Worm (Caenorhabditis elegans): ENCODE data around the gene str-74.

Gene str-74

ce11 chrX:10277118-10277517 lies 36.3 kb upstream of the str-74 start:
- peak; percentile 39 for TF ChIP-seq nhr-28 (tag; optimal IDR thresholded peaks at IDR 0.05)
- no peak for TF ChIP-seq egl-27 (tag; optimal IDR thresholded peaks at IDR 0.05)

- no peak for TF ChIP-seq spr-1 (tag; optimal IDR thresholded peaks at IDR 0.05)
- no peak for TF ChIP-seq aly-2 (tag; optimal IDR thresholded peaks at IDR 0.05)
- TF ChIP-seq aha-1 (tag): peak; percentile 93
- no peak for TF ChIP-seq hlh-30 (tag; optimal IDR thresholded peaks at IDR 0.05; ENCODE audit: insufficient read depth)
- no peak for TF ChIP-seq skn-1 (tag; optimal IDR thresholded peaks at IDR 0.05)
Observed at ce11 chrX:10274470-10274869, 33.6 kb upstream of the str-74 start.

- TF ChIP-seq spr-3 (GFP tag; optimal IDR thresholded peaks at IDR 0.05): no peak
- no peak for TF ChIP-seq ama-1 (optimal IDR thresholded peaks at IDR 0.05)
- no peak for TF ChIP-seq unc-130 (GFP tag; optimal IDR thresholded peaks at IDR 0.05)
- no peak for TF ChIP-seq lsy-2 (tag; optimal IDR thresholded peaks at IDR 0.05)
- no peak for TF ChIP-seq skn-1 (tag; optimal IDR thresholded peaks at IDR 0.05)
- TF ChIP-seq ztf-7 (tag; optimal IDR thresholded peaks at IDR 0.05): no peak
- TF ChIP-seq php-3 (GFP tag; IDR thresholded peaks at IDR 0.05): no peak
- TF ChIP-seq R02D3.7 (tag; optimal IDR thresholded peaks at IDR 0.05): no peak
- no peak for TF ChIP-seq egl-27 (tag; optimal IDR thresholded peaks at IDR 0.05)
- no peak for TF ChIP-seq nhr-10 (tag; optimal IDR thresholded peaks at IDR 0.05)
- no peak for TF ChIP-seq nhr-111 (GFP tag; optimal IDR thresholded peaks at IDR 0.05)
- TF ChIP-seq gei-8 (GFP tag; optimal IDR thresholded peaks at IDR 0.05): no peak
- no peak for TF ChIP-seq nhr-6 (tag; optimal IDR thresholded peaks at IDR 0.05)
- no peak for TF ChIP-seq dmd-8 (GFP tag; IDR thresholded peaks at IDR 0.05)
- TF ChIP-seq daf-19 (GFP tag; conservative IDR thresholded peaks at IDR 0.05): no peak
- TF ChIP-seq zag-1 (tag; optimal IDR thresholded peaks at IDR 0.05): no peak
- TF ChIP-seq lin-38 (GFP tag; IDR thresholded peaks at IDR 0.05): no peak
- no peak for TF ChIP-seq daf-8 (GFP tag; IDR thresholded peaks at IDR 0.05)
- TF ChIP-seq nhr-77 (tag; optimal IDR thresholded peaks at IDR 0.05): no peak
- TF ChIP-seq hmg-1.1 (GFP tag; IDR thresholded peaks at IDR 0.05): no peak
Observed at ce11 chrX:10273392-10273791, 32.6 kb upstream of the str-74 start, which contains the start of gene F41E7.2. TSS of gene F41E7.2 (plus strand) at chrX:10273692.

ce11 chrX:10262299-10262698 lies 21.5 kb upstream of the str-74 start:
- TF ChIP-seq unc-62 (GFP tag; optimal IDR thresholded peaks at IDR 0.05 in 1 of 2) (peak in 1 of 2 experiments; percentile 93), unc-62 (tag; optimal IDR thresholded peaks at IDR 0.05) (no peak), mes-2 (tag; optimal IDR thresholded peaks at IDR 0.05; ENCODE audit: poor library complexity, severe bottlenecking) (no peak)

- TF ChIP-seq dve-1 (tag; optimal IDR thresholded peaks at IDR 0.05; ENCODE audit: insufficient read depth): no peak
- no peak for TF ChIP-seq arid-1 (GFP tag; conservative IDR thresholded peaks at IDR 0.05)
- no peak for TF ChIP-seq snpc-1.2 (GFP tag; IDR thresholded peaks at IDR 0.05)
- TF ChIP-seq lin-29 (GFP tag; IDR thresholded peaks at IDR 0.05): no peak
- TF ChIP-seq hmg-1.1 (GFP tag; IDR thresholded peaks at IDR 0.05): no peak
- TF ChIP-seq spr-1 (tag; optimal IDR thresholded peaks at IDR 0.05): no peak
- no peak for TF ChIP-seq madf-5 (GFP tag; IDR thresholded peaks at IDR 0.05)
- no peak for TF ChIP-seq egl-27 (tag; optimal IDR thresholded peaks at IDR 0.05)
- no peak for TF ChIP-seq F26F4.8 (GFP tag; conservative IDR thresholded peaks at IDR 0.05)
Observed at ce11 chrX:10260035-10260434, 19.2 kb upstream of the str-74 start, which contains the start of gene C32A9.1. TSS of gene C32A9.1 (minus strand) at chrX:10260135.

ce11 chrX:10254068-10254467 lies 13.2 kb upstream of the str-74 start:
- TF ChIP-seq F10B5.3 (tag; optimal IDR thresholded peaks at IDR 0.05) (no peak), jun-1 (tag; optimal IDR thresholded peaks at IDR 0.05) (no peak), zip-2 (tag; optimal IDR thresholded peaks at IDR 0.05) (no peak), daf-16 (GFP tag; optimal IDR thresholded peaks at IDR 0.05) (peak in 1 of 2 experiments; percentile 54), daf-16 (tag; optimal IDR thresholded peaks at IDR 0.05) (no peak), hlh-30 (tag; optimal IDR thresholded peaks at IDR 0.05; ENCODE audit: insufficient read depth) (peak; percentile 27), unc-62 (GFP tag; optimal IDR thresholded peaks at IDR 0.05 in 1 of 2) (peak in 1 of 2 experiments; percentile 43), unc-62 (tag; optimal IDR thresholded peaks at IDR 0.05) (no peak), Y48G9A.11 (GFP tag; IDR thresholded peaks at IDR 0.05) (no peak)
